Worm (Caenorhabditis elegans): ENCODE results near the gene oac-58.

- TF ChIP-seq lin-39 (tag; optimal IDR thresholded peaks at IDR 0.05) (no peak), ama-1 (optimal IDR thresholded peaks at IDR 0.05) (no peak), nhr-12 (tag; optimal IDR thresholded peaks at IDR 0.05) (no peak), ztf-11 (tag; optimal IDR thresholded peaks at IDR 0.05) (no peak), dmd-4 (tag; optimal IDR thresholded peaks at IDR 0.05) (no peak), elt-1 (tag; optimal IDR thresholded peaks at IDR 0.05) (no peak), skn-1 (tag; optimal IDR thresholded peaks at IDR 0.05) (no peak), R02D3.7 (tag; optimal IDR thresholded peaks at IDR 0.05) (no peak), lin-11 (tag; optimal IDR thresholded peaks at IDR 0.05) (no peak), lin-13 (GFP tag; optimal IDR thresholded peaks at IDR 0.05) (no peak), fos-1 (tag; optimal IDR thresholded peaks at IDR 0.05) (no peak), nhr-237 (tag; optimal IDR thresholded peaks at IDR 0.05) (no peak)
Observed at ce11 chrIV:12282157-12282789, 29.2 kb downstream of the oac-58 start, which contains the start of the genes C42C1.12 and C42C1.19.

All from whole organism, L2 larva.